Worm (Caenorhabditis elegans) whole organism, L3 larva: ENCODE results near the gene T20D4.7.

Source experiments
- R02D3.7 ChIP-seq: fragments of 150-350 bp; optimal IDR thresholded peaks from 2 replicates; lab custom pipeline; 2014; ENCODE audit warnings: missing biosample characterization, missing genetic modification characterization
- ZK546.5 ChIP-seq: sonication (generic microtip); optimal IDR thresholded peaks from 2 replicates; lab custom pipeline; 2017; ENCODE audit warnings: missing biosample characterization, missing genetic modification characterization
- aly-2 ChIP-seq: fragments of 150-350 bp; optimal IDR thresholded peaks from 2 replicates; lab custom pipeline; 2014; ENCODE audit warnings: missing biosample characterization, missing genetic modification characterization
- ama-1 ChIP-seq: fragments of 150-350 bp; optimal IDR thresholded peaks from 2 replicates; lab custom pipeline; 2018
- ceh-28 ChIP-seq: fragments of 150-350 bp; optimal IDR thresholded peaks from 2 replicates; lab custom pipeline; 2014; ENCODE audit warnings: missing biosample characterization, missing genetic modification reagents, missing genetic modification characterization
- ceh-82 ChIP-seq: fragments of 150-350 bp; optimal IDR thresholded peaks from 2 replicates; lab custom pipeline; 2014; ENCODE audit warnings: missing biosample characterization, missing genetic modification characterization
- ceh-9 ChIP-seq: sonication (generic microtip); optimal IDR thresholded peaks from 2 replicates; lab custom pipeline; 2018; ENCODE audit warnings: missing biosample characterization, missing genetic modification characterization
- daf-12 ChIP-seq: fragments of 150-350 bp; optimal IDR thresholded peaks from 2 replicates; lab custom pipeline; 2014; ENCODE audit warnings: missing biosample characterization, missing genetic modification reagents, missing genetic modification characterization
- egl-27 ChIP-seq: sonication (generic microtip); optimal IDR thresholded peaks from 4 replicates; lab custom pipeline; 2017; ENCODE audit warnings: missing biosample characterization, missing genetic modification reagents, missing genetic modification characterization
- elt-3 ChIP-seq, 3 experiments: fragments of 150-350 bp in 1 of 3; sonication (generic microtip) in 2 of 3; optimal IDR thresholded peaks; 2 replicates in 2 of 3; 4 replicates in 1 of 3; lab custom pipeline; 2014 to 2017; ENCODE audit warnings: missing biosample characterization in 3 of 3, missing genetic modification characterization in 3 of 3
- eor-1 ChIP-seq, 2 experiments: fragments of 150-350 bp; optimal IDR thresholded peaks; 2 replicates each; lab custom pipeline; 2014 to 2018; ENCODE audit warnings: missing biosample characterization in 2 of 2, missing genetic modification characterization in 2 of 2
- fkh-2 ChIP-seq: fragments of 150-350 bp; optimal IDR thresholded peaks from 2 replicates; lab custom pipeline; 2014; ENCODE audit warnings: missing biosample characterization, missing genetic modification reagents, missing genetic modification characterization
- hmg-11 ChIP-seq: sonication (generic microtip); optimal IDR thresholded peaks from 2 replicates; lab custom pipeline; 2016; ENCODE audit warnings: missing genetic modification characterization, missing compliant biosample characterization
- jun-1 ChIP-seq: fragments of 150-350 bp; optimal IDR thresholded peaks from 2 replicates; lab custom pipeline; 2014; ENCODE audit warnings: missing biosample characterization, missing genetic modification reagents, missing genetic modification characterization
- lin-15B ChIP-seq: fragments of 150-350 bp; optimal IDR thresholded peaks from 2 replicates; lab custom pipeline; 2014; ENCODE audit warnings: missing biosample characterization, missing genetic modification characterization
- lin-39 ChIP-seq: fragments of 150-350 bp; optimal IDR thresholded peaks from 2 replicates; lab custom pipeline; 2018; ENCODE audit warnings: missing biosample characterization, missing genetic modification reagents, missing genetic modification characterization
- lsy-12 ChIP-seq: sonication (generic microtip); optimal IDR thresholded peaks from 2 replicates; lab custom pipeline; 2016; ENCODE audit warnings: mild to moderate bottlenecking, missing genetic modification characterization, missing compliant biosample characterization
- mdl-1 ChIP-seq: fragments of 150-350 bp; optimal IDR thresholded peaks from 2 replicates; lab custom pipeline; 2014; ENCODE audit warnings: missing biosample characterization, missing genetic modification characterization
- mml-1 ChIP-seq: fragments of 150-350 bp; sonication (generic microtip); optimal IDR thresholded peaks from 3 replicates; lab custom pipeline; 2014; ENCODE audit warnings: missing biosample characterization, missing genetic modification characterization
- nfya-1 ChIP-seq: sonication (generic microtip); optimal IDR thresholded peaks from 2 replicates; lab custom pipeline; 2017; ENCODE audit warnings: missing genetic modification characterization, mild to moderate bottlenecking, missing compliant biosample characterization, antibody characterized with exemption, moderate library complexity; ENCODE audit not compliant: insufficient read depth
- nhr-11 ChIP-seq: fragments of 150-350 bp; optimal IDR thresholded peaks from 2 replicates; lab custom pipeline; 2014; ENCODE audit warnings: missing biosample characterization, missing genetic modification characterization
- nhr-12 ChIP-seq: fragments of 150-350 bp; optimal IDR thresholded peaks from 2 replicates; lab custom pipeline; 2014; ENCODE audit warnings: missing biosample characterization, missing genetic modification characterization
- nhr-237 ChIP-seq: fragments of 150-350 bp; optimal IDR thresholded peaks from 2 replicates; lab custom pipeline; 2014; ENCODE audit warnings: missing biosample characterization, missing genetic modification characterization
- nhr-25 ChIP-seq: sonication (generic microtip); optimal IDR thresholded peaks from 2 replicates; lab custom pipeline; 2017; ENCODE audit warnings: missing biosample characterization, missing genetic modification characterization
- nhr-28 ChIP-seq: fragments of 150-350 bp; optimal IDR thresholded peaks from 2 replicates; lab custom pipeline; 2014; ENCODE audit warnings: missing biosample characterization, missing genetic modification characterization
- nhr-43 ChIP-seq: sonication (generic microtip); optimal IDR thresholded peaks from 2 replicates; lab custom pipeline; 2016; ENCODE audit warnings: mild to moderate bottlenecking, missing genetic modification characterization, missing compliant biosample characterization; ENCODE audit not compliant: poor library complexity, severe bottlenecking
- nhr-76 ChIP-seq: fragments of 150-350 bp; sonication (generic microtip); optimal IDR thresholded peaks from 5 replicates; lab custom pipeline; 2014; ENCODE audit warnings: missing biosample characterization, missing genetic modification characterization
- nhr-77 ChIP-seq: fragments of 150-350 bp; optimal IDR thresholded peaks from 2 replicates; lab custom pipeline; 2014; ENCODE audit warnings: missing biosample characterization, missing genetic modification characterization
- pha-4 ChIP-seq: fragments of 150-350 bp; optimal IDR thresholded peaks from 2 replicates; lab custom pipeline; 2014; ENCODE audit warnings: missing biosample characterization, missing genetic modification reagents, missing genetic modification characterization
- snpc-4 ChIP-seq: fragments of 150-350 bp; optimal IDR thresholded peaks from 2 replicates; lab custom pipeline; 2014; ENCODE audit warnings: missing biosample characterization, missing genetic modification characterization
- tbx-2 ChIP-seq: sonication (generic microtip); optimal IDR thresholded peaks from 2 replicates; lab custom pipeline; 2016; ENCODE audit warnings: mild to moderate bottlenecking, missing genetic modification characterization, missing compliant biosample characterization
- unc-39 ChIP-seq: sonication (generic microtip); optimal IDR thresholded peaks from 4 replicates; lab custom pipeline; 2017; ENCODE audit warnings: missing biosample characterization, missing genetic modification characterization
- unc-62 ChIP-seq: fragments of 150-350 bp; sonication (generic microtip); optimal IDR thresholded peaks from 4 replicates; lab custom pipeline; 2014; ENCODE audit warnings: missing biosample characterization, missing genetic modification reagents, missing genetic modification characterization
- ztf-11 ChIP-seq: fragments of 150-350 bp; optimal IDR thresholded peaks from 2 replicates; lab custom pipeline; 2014; ENCODE audit warnings: missing biosample characterization, missing genetic modification characterization
- ztf-4 ChIP-seq: fragments of 150-350 bp; optimal IDR thresholded peaks from 2 replicates; lab custom pipeline; 2014; ENCODE audit warnings: missing biosample characterization, missing genetic modification characterization

T20D4.7 gene

DNA sequence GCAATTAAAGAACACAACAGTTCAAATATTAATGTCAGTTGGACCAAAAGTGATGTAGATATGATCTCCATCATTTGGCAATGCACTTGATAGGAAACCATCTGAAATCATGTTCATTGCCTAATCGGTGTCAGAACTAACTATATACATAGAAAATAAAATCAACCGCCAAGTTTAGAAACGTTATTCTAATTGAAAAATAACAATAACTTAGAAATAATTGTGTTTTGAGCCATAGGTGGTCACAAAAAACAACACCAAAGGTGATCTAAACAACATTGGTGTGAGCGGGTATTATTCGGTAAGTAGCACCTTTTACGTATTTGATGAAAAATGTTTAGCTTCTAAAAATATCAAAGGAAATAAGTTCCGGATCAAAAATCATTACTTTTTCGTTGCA lies 15.6 kb downstream of the T20D4.7 start, which contains the start of gene srab-21:
Gene srab-21 (minus strand): TSS at position 101 of the 400 bp plus-strand sequence.
- TF ChIP-seq elt-3 (tag; optimal IDR thresholded peaks at IDR 0.05; lab: Kevin White, UChicago): no peak
- TF ChIP-seq hmg-11 (tag; lab: Kevin White, UChicago): no peak
- no peak for TF ChIP-seq ceh-82 (tag; lab: Kevin White, UChicago)
- TF ChIP-seq fkh-2 (tag; lab: Kevin White, UChicago): no peak
- TF ChIP-seq unc-62 (GFP tag; lab: Kevin White, UChicago): no peak
- no peak for TF ChIP-seq nhr-12
- TF ChIP-seq lsy-12 (tag; lab: Kevin White, UChicago): no peak
- no peak for TF ChIP-seq daf-12 (tag; lab: Kevin White, UChicago)
- no peak for TF ChIP-seq aly-2 (tag; lab: Kevin White, UChicago)
- no peak for TF ChIP-seq nhr-25 (tag; lab: Kevin White, UChicago)
- no peak for TF ChIP-seq snpc-4 (tag; lab: Kevin White, UChicago)
- no peak for TF ChIP-seq lin-39 (tag; lab: Kevin White, UChicago)
- no peak for TF ChIP-seq ztf-4 (tag; lab: Kevin White, UChicago)
- TF ChIP-seq ztf-11 (tag; lab: Kevin White, UChicago): no peak
- no peak for TF ChIP-seq nhr-77 (tag; lab: Kevin White, UChicago)
- TF ChIP-seq nhr-76 (tag; lab: Kevin White, UChicago): no peak
- TF ChIP-seq jun-1 (tag; lab: Kevin White, UChicago): no peak
- TF ChIP-seq lin-15B (tag; lab: Kevin White, UChicago): no peak
- TF ChIP-seq nfya-1: no peak
- TF ChIP-seq ceh-28: no peak

DNA sequence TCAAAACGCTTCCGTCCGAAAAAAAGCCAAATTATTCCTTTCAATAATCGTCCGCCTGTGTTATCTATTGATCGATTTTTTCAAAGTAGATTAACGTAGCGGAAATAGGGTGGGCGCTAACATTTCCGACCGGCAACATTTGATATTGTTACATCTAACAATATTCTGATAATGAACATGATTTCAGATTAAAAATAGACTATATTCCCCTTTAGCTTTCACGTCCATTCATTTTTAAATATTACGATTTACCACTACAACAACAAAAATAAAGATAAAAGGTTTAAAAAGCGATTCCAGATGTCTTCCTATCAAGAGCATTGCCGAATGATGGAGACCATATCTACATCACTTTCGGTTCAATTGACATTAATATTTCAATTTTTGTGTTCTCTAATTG lies 17.4 kb downstream of the T20D4.7 start, which contains the start of gene srab-22:
Gene srab-22 (plus strand): TSS at position 301 of the 400 bp plus-strand sequence.
- no peak for TF ChIP-seq unc-62 (GFP tag; lab: Kevin White, UChicago)
- TF ChIP-seq nhr-43 (tag; lab: Kevin White, UChicago): no peak
- TF ChIP-seq R02D3.7 (tag; lab: Kevin White, UChicago): no peak
- TF ChIP-seq fkh-2 (tag; lab: Kevin White, UChicago): no peak
- TF ChIP-seq ceh-82 (tag; lab: Kevin White, UChicago): no peak
- TF ChIP-seq nhr-28 (tag; lab: Kevin White, UChicago): no peak
- TF ChIP-seq ama-1 (lab: Kevin White, UChicago): no peak
- TF ChIP-seq tbx-2 (tag; lab: Kevin White, UChicago): no peak
- TF ChIP-seq nhr-77 (tag; lab: Kevin White, UChicago): no peak
- TF ChIP-seq mml-1 (tag; lab: Kevin White, UChicago): no peak
- no peak for TF ChIP-seq jun-1 (tag; lab: Kevin White, UChicago)
- no peak for TF ChIP-seq eor-1 (tag; optimal IDR thresholded peaks at IDR 0.05; lab: Kevin White, UChicago)
- TF ChIP-seq nhr-237 (tag; lab: Kevin White, UChicago): no peak
- TF ChIP-seq nfya-1: no peak
- no peak for TF ChIP-seq ceh-9 (tag; lab: Kevin White, UChicago)
- no peak for TF ChIP-seq nhr-11 (tag; lab: Kevin White, UChicago)
- no peak for TF ChIP-seq daf-12 (tag; lab: Kevin White, UChicago)
- TF ChIP-seq elt-3 (tag; optimal IDR thresholded peaks at IDR 0.05; lab: Kevin White, UChicago): no peak
- no peak for TF ChIP-seq egl-27

DNA sequence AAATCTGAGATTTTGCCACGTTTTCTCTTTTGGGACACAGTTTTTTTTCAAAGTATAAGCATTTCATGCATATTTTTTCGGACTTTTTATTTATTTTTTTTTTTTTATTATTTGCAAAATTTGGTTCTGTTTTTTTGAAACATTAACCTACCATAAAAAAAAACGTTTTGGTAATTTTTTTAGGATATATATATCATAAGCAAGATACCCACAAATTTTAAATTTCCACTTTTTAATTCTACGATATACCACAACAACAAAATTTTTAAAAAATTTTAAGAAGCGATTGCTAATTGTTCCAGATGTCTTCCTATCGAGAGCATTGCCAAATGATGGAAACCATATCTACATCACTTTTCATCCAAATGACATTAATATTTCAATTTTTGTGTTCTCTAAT lies 20.0 kb downstream of the T20D4.7 start, which contains the start of gene srab-20:
Gene srab-20 (plus strand): TSS at position 301 of the 400 bp plus-strand sequence.
- TF ChIP-seq ztf-11 (tag; lab: Kevin White, UChicago): no peak
- no peak for TF ChIP-seq lsy-12 (tag; lab: Kevin White, UChicago)
- no peak for TF ChIP-seq unc-39 (tag; lab: Kevin White, UChicago)
- TF ChIP-seq, all 47 proteins: peak for 0

DNA sequence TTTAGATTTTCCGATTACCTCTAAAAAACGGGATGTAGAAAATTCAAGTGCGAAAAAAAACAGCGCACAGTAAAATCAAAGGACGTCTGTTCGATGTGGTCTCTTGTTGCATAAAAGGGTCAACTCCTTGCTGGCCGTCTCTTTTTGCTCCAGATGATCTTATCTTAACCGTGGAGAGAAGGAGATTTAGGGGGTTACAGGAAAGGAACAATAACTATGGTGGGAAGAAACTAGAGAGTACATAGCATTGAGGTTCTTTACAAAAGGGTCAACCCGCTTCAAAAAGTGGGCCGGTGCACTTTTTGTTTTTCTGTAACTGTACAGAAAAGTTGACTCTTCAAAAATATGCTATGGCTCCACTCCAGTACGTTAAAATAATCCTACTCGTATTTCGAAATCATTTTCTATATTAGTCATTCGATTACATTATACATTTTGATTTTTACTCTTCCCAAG lies 22.9 kb downstream of the T20D4.7 start, which contains the start of the genes T20D4.19 and srj-9:
Gene T20D4.19 (minus strand): TSS at position 101 of the 456 bp plus-strand sequence.
Gene srj-9 (plus strand): TSS at position 406 of the 456 bp plus-strand sequence.
- TF ChIP-seq pha-4 (tag; lab: Kevin White, UChicago): no peak

DNA sequence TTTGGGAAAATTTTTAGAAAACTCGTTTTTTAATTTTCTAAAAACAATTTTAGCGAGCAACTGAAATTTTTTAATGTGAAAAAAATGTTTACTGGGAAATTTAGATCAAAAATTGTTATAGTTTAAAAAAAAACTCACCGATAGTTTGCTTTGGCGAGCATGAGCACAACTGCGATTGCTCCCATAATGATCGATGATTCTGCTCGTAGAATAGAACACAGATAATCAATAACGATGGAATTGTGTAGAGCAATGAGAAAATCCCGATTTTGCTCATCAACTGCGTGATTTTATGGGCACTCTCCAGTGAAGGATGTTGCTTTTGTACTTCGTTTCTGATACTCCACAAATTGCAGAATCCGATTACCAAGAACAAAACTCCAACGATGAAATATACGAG lies 33.9 kb downstream of the T20D4.7 start:
- no peak for TF ChIP-seq mdl-1 (tag; lab: Kevin White, UChicago)
- no peak for TF ChIP-seq ceh-9 (tag; lab: Kevin White, UChicago)
- TF ChIP-seq nfya-1: no peak
- no peak for TF ChIP-seq ztf-4 (tag; lab: Kevin White, UChicago)
- TF ChIP-seq ztf-11 (tag; lab: Kevin White, UChicago): no peak
- TF ChIP-seq elt-3 (tag; optimal IDR thresholded peaks at IDR 0.05; lab: Kevin White, UChicago): no peak
- no peak for TF ChIP-seq unc-39 (tag; lab: Kevin White, UChicago)
- no peak for TF ChIP-seq ZK546.5 (tag; lab: Kevin White, UChicago)
- no peak for TF ChIP-seq nhr-28 (tag; lab: Kevin White, UChicago)
- TF ChIP-seq, all 47 proteins: peak for 0
